Worm (Caenorhabditis elegans) whole organism, young adult: ENCODE data around the gene F20D12.7.

Experiments
- B0035.1 ChIP-seq: sonication (generic microtip); optimal IDR thresholded peaks from 2 replicates; lab custom pipeline; 2016; ENCODE audit warnings: missing genetic modification characterization, mild to moderate bottlenecking, missing compliant biosample characterization, missing genotype, missing genetic modification reagents
- B0261.1 ChIP-seq: sonication (generic microtip); optimal IDR thresholded peaks from 2 replicates; lab custom pipeline; 2016; ENCODE audit warnings: mild to moderate bottlenecking, missing genetic modification characterization, moderate library complexity, missing compliant biosample characterization
- B0336.3 ChIP-seq: fragments of 200-800 bp; sonication (Bioruptor generic); IDR thresholded peaks from 2 replicates; pipeline ENCODE4 v1.3.6; 2022; ENCODE audit warnings: missing genetic modification characterization, missing compliant biosample characterization
- F33H1.4 ChIP-seq: fragments of 200-800 bp; sonication (Bioruptor generic); IDR thresholded peaks from 2 replicates; pipeline ENCODE4 v1.3.6; 2022; ENCODE audit warnings: missing genetic modification reagents, missing genetic modification characterization, missing compliant biosample characterization
- F52B5.7 ChIP-seq: sonication (generic microtip); optimal IDR thresholded peaks from 2 replicates; lab custom pipeline; 2016; ENCODE audit warnings: mild to moderate bottlenecking, missing genetic modification characterization, missing compliant biosample characterization
- F57A8.1 ChIP-seq: fragments of 200-800 bp; sonication (Bioruptor generic); optimal IDR thresholded peaks from 2 replicates; lab custom pipeline; 2018; ENCODE audit warnings: mild to moderate bottlenecking, missing genetic modification characterization, moderate library complexity, missing compliant biosample characterization
- K12H6.12 ChIP-seq: fragments of 200-800 bp; sonication (Bioruptor generic); optimal IDR thresholded peaks from 2 replicates; lab custom pipeline; 2018; ENCODE audit warnings: mild to moderate bottlenecking, missing genetic modification characterization, missing compliant biosample characterization
- T07F8.4 ChIP-seq: sonication (generic microtip); optimal IDR thresholded peaks from 2 replicates; lab custom pipeline; 2016; ENCODE audit warnings: mild to moderate bottlenecking, missing genetic modification characterization, moderate library complexity, missing compliant biosample characterization
- Y53G8AR.9 ChIP-seq: fragments of 200-800 bp; sonication (Bioruptor generic); conservative IDR thresholded peaks from 2 replicates; pipeline ENCODE4 v1.3.6; 2022; ENCODE audit warnings: missing genetic modification reagents, missing genetic modification characterization, missing compliant biosample characterization
- Y56A3A.18 ChIP-seq: fragments of 200-800 bp; sonication (Bioruptor generic); IDR thresholded peaks from 2 replicates; pipeline ENCODE4 v1.3.6; 2022; ENCODE audit warnings: missing genetic modification reagents, missing genetic modification characterization, missing compliant biosample characterization
- Y79H2A.3 ChIP-seq: fragments of 200-800 bp; sonication (Bioruptor generic); conservative IDR thresholded peaks from 2 replicates; pipeline ENCODE4 v1.3.6; 2022; ENCODE audit warnings: missing genetic modification reagents, missing genetic modification characterization, missing compliant biosample characterization
- ZK185.1 ChIP-seq: sonication (generic microtip); optimal IDR thresholded peaks from 2 replicates; lab custom pipeline; 2016; ENCODE audit warnings: mild to moderate bottlenecking, missing genetic modification characterization, missing compliant biosample characterization; ENCODE audit not compliant: poor library complexity, severe bottlenecking
- akir-1 ChIP-seq: fragments of 200-800 bp; sonication (Bioruptor generic); optimal IDR thresholded peaks from 2 replicates; lab custom pipeline; 2018; ENCODE audit warnings: mild to moderate bottlenecking, missing genetic modification characterization, moderate library complexity, missing compliant biosample characterization
- ama-1 ChIP-seq, 3 experiments: fragments of 150-350 bp in 1 of 3; sonication (generic microtip) in 2 of 3; optimal IDR thresholded peaks; 2 replicates each; lab custom pipeline; 2014 to 2018; ENCODE audit warnings: missing biosample characterization in 2 of 3, missing genetic modification characterization in 2 of 3, missing genetic modification reagents in 2 of 3
- attf-5 ChIP-seq: fragments of 200-800 bp; sonication (Bioruptor generic); optimal IDR thresholded peaks from 2 replicates; lab custom pipeline; 2018; ENCODE audit warnings: mild to moderate bottlenecking, missing genetic modification characterization, missing compliant biosample characterization
- bed-1 ChIP-seq: fragments of 200-800 bp; sonication (Bioruptor generic); IDR thresholded peaks from 2 replicates; pipeline ENCODE4 v1.3.6; 2022; ENCODE audit warnings: missing genetic modification reagents, missing genetic modification characterization, missing compliant biosample characterization
- cebp-1 ChIP-seq, 2 experiments: fragments of 200-800 bp in 1 of 2; sonication (Bioruptor generic) in 1 of 2; sonication (generic microtip) in 1 of 2; IDR thresholded peaks in 1 of 2; optimal IDR thresholded peaks in 1 of 2; 2 replicates each; pipeline versions ENCODE4 v1.3.6 to Lab custom; 2017 to 2022; ENCODE audit warnings: missing compliant biosample characterization in 2 of 2, missing genetic modification characterization in 2 of 2, mild to moderate bottlenecking in 1 of 2, missing genetic modification reagents in 1 of 2, moderate library complexity in 1 of 2
- ceh-27 ChIP-seq: fragments of 200-800 bp; sonication (Bioruptor generic); optimal IDR thresholded peaks from 2 replicates; lab custom pipeline; 2018; ENCODE audit warnings: mild to moderate bottlenecking, missing genetic modification characterization, moderate library complexity, missing compliant biosample characterization
- ceh-79 ChIP-seq: sonication (generic microtip); optimal IDR thresholded peaks from 2 replicates; lab custom pipeline; 2017; ENCODE audit warnings: mild to moderate bottlenecking, missing genetic modification characterization, missing compliant biosample characterization
- ceh-91 ChIP-seq: fragments of 200-800 bp; sonication (Bioruptor generic); IDR thresholded peaks from 2 replicates; pipeline ENCODE4 v1.3.6; 2022; ENCODE audit warnings: missing genetic modification reagents, missing genetic modification characterization, missing compliant biosample characterization
- dox-1 ChIP-seq: fragments of 200-800 bp; sonication (Bioruptor generic); IDR thresholded peaks from 2 replicates; pipeline ENCODE4 v1.3.6; 2022; ENCODE audit warnings: missing genetic modification reagents, missing genetic modification characterization, missing compliant biosample characterization
- dpl-1 ChIP-seq: fragments of 150-350 bp; optimal IDR thresholded peaks from 2 replicates; lab custom pipeline; 2014; ENCODE audit warnings: missing biosample characterization, missing genetic modification reagents, missing genetic modification characterization
- ets-4 ChIP-seq: fragments of 200-800 bp; sonication (Bioruptor generic); optimal IDR thresholded peaks from 2 replicates; lab custom pipeline; 2018; ENCODE audit warnings: mild to moderate bottlenecking, missing genetic modification characterization, missing compliant biosample characterization
- him-1 ChIP-seq: sonication (generic microtip); optimal IDR thresholded peaks from 2 replicates; lab custom pipeline; 2016; ENCODE audit warnings: missing genotype, missing genetic modification reagents, missing genetic modification characterization, missing compliant biosample characterization
- hlh-12 ChIP-seq: sonication (generic microtip); optimal IDR thresholded peaks from 2 replicates; lab custom pipeline; 2016; ENCODE audit warnings: missing genetic modification characterization, missing compliant biosample characterization
- hmg-1.2 ChIP-seq: fragments of 200-800 bp; sonication (Bioruptor generic); IDR thresholded peaks from 2 replicates; pipeline ENCODE4 v1.3.6; 2022; ENCODE audit warnings: missing genetic modification reagents, missing genetic modification characterization, missing compliant biosample characterization
- hmg-20 ChIP-seq: fragments of 200-800 bp; sonication (Bioruptor generic); IDR thresholded peaks from 2 replicates; pipeline ENCODE4 v1.3.6; 2022; ENCODE audit warnings: missing genetic modification reagents, missing genetic modification characterization, missing compliant biosample characterization
- hsf-1 ChIP-seq: fragments of 200-800 bp; sonication (Bioruptor generic); IDR thresholded peaks from 2 replicates; pipeline ENCODE4 v1.3.6; 2022; ENCODE audit warnings: missing genetic modification reagents, missing genetic modification characterization, missing compliant biosample characterization
- lin-35 ChIP-seq, 3 experiments: fragments of 150-350 bp in 2 of 3; sonication (generic microtip) in 1 of 3; optimal IDR thresholded peaks; 2 replicates each; lab custom pipeline; 2014 to 2018; ENCODE audit warnings: missing biosample characterization in 3 of 3, missing genetic modification characterization in 3 of 3, missing genetic modification reagents in 3 of 3
- lin-40 ChIP-seq: sonication (generic microtip); optimal IDR thresholded peaks from 2 replicates; lab custom pipeline; 2016; ENCODE audit warnings: missing genetic modification characterization, mild to moderate bottlenecking, missing compliant biosample characterization, missing genotype, missing genetic modification reagents
- lin-54 ChIP-seq: fragments of 200-800 bp; sonication (Bioruptor generic); optimal IDR thresholded peaks from 2 replicates; lab custom pipeline; 2018; ENCODE audit warnings: mild to moderate bottlenecking, missing genetic modification characterization, missing compliant biosample characterization
- lsy-27 ChIP-seq: sonication (generic microtip); optimal IDR thresholded peaks from 2 replicates; lab custom pipeline; 2017; ENCODE audit warnings: missing genetic modification characterization, mild to moderate bottlenecking, missing compliant biosample characterization, antibody characterized with exemption, missing genotype, borderline replicate concordance; ENCODE audit not compliant: insufficient read depth
- madf-3 ChIP-seq: fragments of 200-800 bp; sonication (Bioruptor generic); IDR thresholded peaks from 2 replicates; pipeline ENCODE4 v1.3.6; 2022; ENCODE audit warnings: missing genetic modification reagents, missing genetic modification characterization, missing compliant biosample characterization
- madf-6 ChIP-seq: fragments of 200-800 bp; sonication (Bioruptor generic); IDR thresholded peaks from 2 replicates; pipeline ENCODE4 v1.3.6; 2022; ENCODE audit warnings: missing genetic modification reagents, missing genetic modification characterization, missing compliant biosample characterization
- mes-4 ChIP-seq: sonication (generic microtip); optimal IDR thresholded peaks from 2 replicates; lab custom pipeline; 2016; ENCODE audit warnings: missing genotype, missing genetic modification characterization, missing compliant biosample characterization
- nfyb-1 ChIP-seq: fragments of 200-800 bp; sonication (Bioruptor generic); IDR thresholded peaks from 2 replicates; pipeline ENCODE4 v1.3.6; 2022; ENCODE audit warnings: missing genetic modification reagents, missing genetic modification characterization, missing compliant biosample characterization
- pha-4 ChIP-seq: fragments of 150-350 bp; sonication (generic microtip); optimal IDR thresholded peaks from 2 replicates; lab custom pipeline; 2014; ENCODE audit warnings: missing biosample characterization, missing genetic modification reagents, missing genetic modification characterization
- tlf-1 ChIP-seq: fragments of 200-800 bp; sonication (Bioruptor generic); optimal IDR thresholded peaks from 2 replicates; lab custom pipeline; 2018; ENCODE audit warnings: mild to moderate bottlenecking, missing genetic modification characterization, missing compliant biosample characterization
- zim-3 ChIP-seq: sonication (generic microtip); optimal IDR thresholded peaks from 2 replicates; lab custom pipeline; 2017; ENCODE audit warnings: mild to moderate bottlenecking, missing genetic modification characterization, moderate library complexity, missing compliant biosample characterization
- ztf-22 ChIP-seq: fragments of 200-800 bp; sonication (Bioruptor generic); optimal IDR thresholded peaks from 2 replicates; lab custom pipeline; 2018; ENCODE audit warnings: mild to moderate bottlenecking, missing genetic modification characterization, moderate library complexity, missing compliant biosample characterization

Gene F20D12.7

ce11 chrIV:7916907-7917306, 21.8 kb downstream of the F20D12.7 start:
- TF ChIP-seq Y53G8AR.9 (GFP tag; lab: Robert Waterston, UW) (no peak), B0336.3 (GFP tag; lab: Robert Waterston, UW) (no peak)

ce11 chrIV:7914991-7915390, 23.7 kb downstream of the F20D12.7 start, which contains the start of gene C49H3.4:
TSS of gene C49H3.4 (plus strand) at chrIV:7915291.
- TF ChIP-seq lsy-27 (no peak), madf-3 (GFP tag; lab: Robert Waterston, UW) (0 out of 2 replicates have a peak, but pooled peaks have one; percentile 3)

- TF ChIP-seq nfyb-1 (peak; percentile 70; the same call in 1 of the 2 replicates), pha-4 (no peak), attf-5 (GFP tag; lab: Kevin White, UChicago) (peak; percentile 5), ama-1 (optimal IDR thresholded peaks at IDR 0.05; lab: Kevin White, UChicago) (peak; percentile 34), ama-1 (GFP tag; optimal IDR thresholded peaks at IDR 0.05; lab: Kevin White, UChicago) (no peak), hsf-1 (GFP tag; lab: Robert Waterston, UW) (0 out of 2 replicates have a peak, but pooled peaks have one; percentile 21), hmg-1.2 (GFP tag; lab: Robert Waterston, UW) (peak; percentile 57; the same call in 1 of the 2 replicates), ceh-27 (GFP tag; lab: Kevin White, UChicago) (no peak), lin-54 (GFP tag; lab: Kevin White, UChicago) (no peak), cebp-1 (GFP tag; IDR thresholded peaks at IDR 0.05; lab: Robert Waterston, UW) (no peak), cebp-1 (tag; optimal IDR thresholded peaks at IDR 0.05; lab: Kevin White, UChicago) (peak; percentile 41), dpl-1 (GFP tag; lab: Kevin White, UChicago) (no peak), ZK185.1 (tag; lab: Kevin White, UChicago) (peak; percentile 11), ceh-79 (tag; lab: Kevin White, UChicago) (no peak), tlf-1 (GFP tag; lab: Kevin White, UChicago) (no peak), lin-40 (tag; lab: Kevin White, UChicago) (peak; percentile 11), madf-6 (GFP tag; lab: Robert Waterston, UW) (no peak)
These were observed 28.5 kb downstream of the F20D12.7 start, which contains the start of the genes npp-27 and ntl-4 for ce11 chrIV:7910197-7910735. TSS of gene npp-27 (minus strand) at chrIV:7910247. TSS of gene ntl-4 (plus strand) at chrIV:7910575.

- no peak for TF ChIP-seq Y79H2A.3 (GFP tag; lab: Robert Waterston, UW)
- TF ChIP-seq nfyb-1: no peak
- no peak for TF ChIP-seq T07F8.4
- TF ChIP-seq F52B5.7: no peak
- TF ChIP-seq cebp-1 (GFP tag; IDR thresholded peaks at IDR 0.05; lab: Robert Waterston, UW): no peak
- TF ChIP-seq cebp-1 (tag; optimal IDR thresholded peaks at IDR 0.05; lab: Kevin White, UChicago): no peak
- TF ChIP-seq him-1 (tag; lab: Kevin White, UChicago): no peak
- TF ChIP-seq dox-1 (GFP tag; lab: Robert Waterston, UW): peak; percentile 52; the same call in 1 of the 2 replicates
- no peak for TF ChIP-seq hmg-20 (GFP tag; lab: Robert Waterston, UW)
- TF ChIP-seq F57A8.1 (GFP tag; lab: Kevin White, UChicago): no peak
- TF ChIP-seq ceh-27 (GFP tag; lab: Kevin White, UChicago): no peak
- TF ChIP-seq akir-1 (GFP tag; lab: Kevin White, UChicago): no peak
- TF ChIP-seq K12H6.12 (tag; lab: Kevin White, UChicago): no peak
- TF ChIP-seq B0035.1: no peak
- TF ChIP-seq hlh-12 (tag; lab: Kevin White, UChicago): no peak
- no peak for TF ChIP-seq Y56A3A.18 (GFP tag; lab: Robert Waterston, UW)
- no peak for TF ChIP-seq lin-35 (GFP tag; optimal IDR thresholded peaks at IDR 0.05; lab: Kevin White, UChicago)
- no peak for TF ChIP-seq mes-4 (tag; lab: Kevin White, UChicago)
- no peak for TF ChIP-seq bed-1
- TF ChIP-seq ceh-91 (GFP tag; lab: Robert Waterston, UW): no peak
- TF ChIP-seq ets-4 (GFP tag; lab: Kevin White, UChicago): no peak
- TF ChIP-seq F33H1.4 (GFP tag; lab: Robert Waterston, UW): peak; percentile 82
- TF ChIP-seq ztf-22 (GFP tag; lab: Kevin White, UChicago): no peak
- TF ChIP-seq zim-3: no peak
- TF ChIP-seq B0261.1 (tag; lab: Kevin White, UChicago): no peak
These were observed 29.1 kb downstream of the F20D12.7 start for ce11 chrIV:7909455-7910141.
